Worm (Caenorhabditis elegans): Measurements from ENCODE around the gene fbxa-166.

DNA sequence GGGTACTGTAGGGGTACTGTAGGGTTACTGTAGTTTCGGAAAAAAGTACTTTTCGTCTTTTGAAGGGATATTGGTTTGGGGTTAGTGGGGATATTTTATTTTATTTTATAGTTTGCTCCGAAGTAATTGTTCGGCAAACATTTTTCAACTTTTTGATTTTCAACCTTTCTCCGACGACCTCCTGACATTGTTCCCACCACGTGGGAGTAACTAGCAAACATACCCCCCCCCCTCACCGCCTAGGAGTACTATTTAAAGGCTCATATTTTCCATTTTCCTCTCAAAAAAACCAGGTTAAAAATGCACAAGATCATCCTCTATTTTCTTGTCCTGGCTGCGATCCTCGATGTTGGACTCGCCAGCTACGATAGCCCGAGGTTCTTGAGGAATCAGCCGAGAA lies 47.2 kb upstream of the fbxa-166 start, which contains the start of gene srlf-29:
- no peak for TF ChIP-seq lin-11 (tag; optimal IDR thresholded peaks at IDR 0.05)
- no peak for TF ChIP-seq fkh-10 (GFP tag; optimal IDR thresholded peaks at IDR 0.05)
- no peak for TF ChIP-seq ceh-24 (tag; optimal IDR thresholded peaks at IDR 0.05)
- TF ChIP-seq ceh-34 (tag; optimal IDR thresholded peaks at IDR 0.05) = no peak
- TF ChIP-seq tbx-7 (tag; optimal IDR thresholded peaks at IDR 0.05) = no peak

All from whole organism, late embryonic.